Worm (Caenorhabditis elegans): Measurements from ENCODE around the gene nep-2.
"Not testable (repeated sequence)": the region's sequence is repeated elsewhere in the genome, so short reads cannot be mapped to it uniquely, and the experiment has no call there.

ce11 chrII:2688616-2689015, 36.9 kb downstream of the nep-2 start, which contains the start of gene nspf-2:
- TF ChIP-seq sea-1 (GFP tag; conservative IDR thresholded peaks at IDR 0.05); hmg-4 (GFP tag; optimal IDR thresholded peaks at IDR 0.05); ama-1 (optimal IDR thresholded peaks at IDR 0.05); ceh-13 (GFP tag; optimal IDR thresholded peaks at IDR 0.05); ceh-36 (tag; optimal IDR thresholded peaks at IDR 0.05); pes-1 (GFP tag; IDR thresholded peaks at IDR 0.05): not testable (repeated sequence)

All from whole organism, early embryonic.